Worm (Caenorhabditis elegans) whole organism, L4/young adult: ENCODE measurements around the gene ZK1086.2.

Source experiments
- dao-5 ChIP-seq: sonication (generic microtip); optimal IDR thresholded peaks from 2 replicates; lab custom pipeline; 2016; ENCODE audit warnings: missing genotype, missing genetic modification characterization, moderate library complexity, missing compliant biosample characterization
- him-1 ChIP-seq: sonication (generic microtip); optimal IDR thresholded peaks from 2 replicates; lab custom pipeline; 2016; ENCODE audit warnings: missing genotype, missing genetic modification reagents, missing genetic modification characterization, missing compliant biosample characterization

- no peak for TF ChIP-seq him-1 (tag; lab: Kevin White, UChicago)
- TF ChIP-seq dao-5 (tag; lab: Kevin White, UChicago), result no peak
Measured at ce11 chrX:13823482-13823881, 30.1 kb upstream of the ZK1086.2 start, which contains the start of gene twk-23.
